Worm (Caenorhabditis elegans) whole organism, L1 larva: ENCODE results near the gene ZK354.6.
A peak's percentile ranks its signal among the peaks of the same experiment; 100 is the strongest.

ENCODE experiments used
- C16A3.4 ChIP-seq: fragments of 150-350 bp; optimal IDR thresholded peaks from 2 replicates; lab custom pipeline; 2014; ENCODE audit warnings: missing biosample characterization, missing genetic modification characterization
- C34B4.2 ChIP-seq: sonication (generic microtip); optimal IDR thresholded peaks from 2 replicates; lab custom pipeline; 2017; ENCODE audit warnings: mild to moderate bottlenecking, missing genetic modification characterization, missing compliant biosample characterization
- Y116A8C.19 ChIP-seq: sonication (generic microtip); optimal IDR thresholded peaks from 2 replicates; lab custom pipeline; 2016; ENCODE audit warnings: missing compliant biosample characterization, missing genetic modification characterization, borderline replicate concordance
- aha-1 ChIP-seq: fragments of 150-350 bp; optimal IDR thresholded peaks from 2 replicates; lab custom pipeline; 2014; ENCODE audit warnings: missing biosample characterization, missing genetic modification characterization
- aly-2 ChIP-seq: fragments of 150-350 bp; optimal IDR thresholded peaks from 2 replicates; lab custom pipeline; 2014; ENCODE audit warnings: missing biosample characterization, missing genetic modification characterization
- ama-1 ChIP-seq: fragments of 150-350 bp; optimal IDR thresholded peaks from 2 replicates; lab custom pipeline; 2014
- ceh-63 ChIP-seq: fragments of 200-800 bp; sonication (Bioruptor generic); optimal IDR thresholded peaks from 2 replicates; lab custom pipeline; 2018; ENCODE audit warnings: mild to moderate bottlenecking, missing genetic modification characterization, missing compliant biosample characterization
- ceh-8 ChIP-seq: fragments of 200-800 bp; sonication (Bioruptor generic); optimal IDR thresholded peaks from 2 replicates; lab custom pipeline; 2018; ENCODE audit warnings: mild to moderate bottlenecking, missing genetic modification characterization, moderate library complexity, missing compliant biosample characterization
- ceh-82 ChIP-seq, 3 experiments: fragments of 150-350 bp in 1 of 3; sonication (generic microtip) in 2 of 3; optimal IDR thresholded peaks; 2 replicates each; lab custom pipeline; 2014 to 2017; ENCODE audit warnings: missing biosample characterization in 3 of 3, missing genetic modification characterization in 3 of 3
- ceh-88 ChIP-seq: fragments of 200-800 bp; sonication (Bioruptor generic); IDR thresholded peaks from 2 replicates; pipeline ENCODE4 v1.3.6; 2022; ENCODE audit warnings: missing genetic modification characterization, missing compliant biosample characterization
- ces-1 ChIP-seq: fragments of 150-350 bp; optimal IDR thresholded peaks from 2 replicates; lab custom pipeline; 2014; ENCODE audit warnings: missing biosample characterization, missing genetic modification reagents, missing genetic modification characterization
- dpl-1 ChIP-seq, 3 experiments: fragments of 150-350 bp in 2 of 3; sonication (generic microtip) in 1 of 3; optimal IDR thresholded peaks; 2 replicates each; lab custom pipeline; 2014 to 2017; ENCODE audit warnings: missing biosample characterization in 3 of 3, missing genetic modification characterization in 3 of 3, missing genetic modification reagents in 3 of 3
- efl-1 ChIP-seq, 4 experiments: fragments of 150-350 bp; optimal IDR thresholded peaks in 3 of 4; peaks in 1 of 4; 1 replicate in 1 of 4; 2 replicates in 3 of 4; lab custom pipeline; 2014; ENCODE audit warnings: missing biosample characterization in 2 of 4, missing genetic modification characterization in 2 of 4, missing genetic modification reagents in 2 of 4
- efl-3 ChIP-seq: fragments of 200-800 bp; sonication (Bioruptor generic); optimal IDR thresholded peaks from 2 replicates; lab custom pipeline; 2018; ENCODE audit warnings: mild to moderate bottlenecking, missing genetic modification characterization, missing compliant biosample characterization
- egl-13 ChIP-seq: sonication (generic microtip); optimal IDR thresholded peaks from 2 replicates; lab custom pipeline; 2016; ENCODE audit warnings: missing genotype, missing genetic modification reagents, missing genetic modification characterization, missing compliant biosample characterization
- elt-2 ChIP-seq: sonication (generic microtip); optimal IDR thresholded peaks from 2 replicates; lab custom pipeline; 2016; ENCODE audit warnings: missing genetic modification characterization, mild to moderate bottlenecking, inconsistent platforms, missing compliant biosample characterization, missing genetic modification reagents
- elt-3 ChIP-seq, 6 experiments: fragments of 150-350 bp in 1 of 6; sonication (generic microtip); optimal IDR thresholded peaks; 2 replicates each; lab custom pipeline; 2017 to 2018; ENCODE audit warnings: missing biosample characterization in 6 of 6, missing genetic modification characterization in 6 of 6, inconsistent platforms in 1 of 6
- fkh-10 ChIP-seq: sonication (generic microtip); optimal IDR thresholded peaks from 2 replicates; lab custom pipeline; 2017; ENCODE audit warnings: missing biosample characterization, missing genetic modification reagents, missing genetic modification characterization
- fkh-4 ChIP-seq: sonication (generic microtip); optimal IDR thresholded peaks from 2 replicates; lab custom pipeline; 2016; ENCODE audit warnings: missing compliant biosample characterization, missing genetic modification characterization, borderline replicate concordance
- fkh-8 ChIP-seq: sonication (generic microtip); optimal IDR thresholded peaks from 2 replicates; lab custom pipeline; 2016; ENCODE audit warnings: mild to moderate bottlenecking, missing genetic modification characterization, missing compliant biosample characterization
- fos-1 ChIP-seq: fragments of 150-350 bp; optimal IDR thresholded peaks from 2 replicates; lab custom pipeline; 2014; ENCODE audit warnings: missing biosample characterization, missing genetic modification characterization
- hlh-4 ChIP-seq: sonication (generic microtip); optimal IDR thresholded peaks from 2 replicates; lab custom pipeline; 2016; ENCODE audit warnings: mild to moderate bottlenecking, missing genetic modification characterization, missing compliant biosample characterization
- hpl-2 ChIP-seq: fragments of 150-350 bp; optimal IDR thresholded peaks from 2 replicates; lab custom pipeline; 2014; ENCODE audit warnings: missing biosample characterization, missing genetic modification reagents, missing genetic modification characterization
- irx-1 ChIP-seq: sonication (generic microtip); optimal IDR thresholded peaks from 2 replicates; lab custom pipeline; 2016; ENCODE audit warnings: missing genetic modification characterization, missing compliant biosample characterization
- isw-1 ChIP-seq: fragments of 200-800 bp; sonication (Bioruptor generic); IDR thresholded peaks from 2 replicates; pipeline ENCODE4 v1.3.6; 2022; ENCODE audit warnings: missing genetic modification characterization, missing compliant biosample characterization
- lin-13 ChIP-seq: fragments of 150-350 bp; optimal IDR thresholded peaks from 2 replicates; lab custom pipeline; 2014; ENCODE audit warnings: missing biosample characterization, missing genetic modification reagents, missing genetic modification characterization
- lin-35 ChIP-seq, 2 experiments: fragments of 150-350 bp; optimal IDR thresholded peaks; 2 replicates each; lab custom pipeline; 2014; ENCODE audit warnings: missing biosample characterization in 2 of 2, missing genetic modification characterization in 2 of 2, missing genetic modification reagents in 2 of 2
- lsy-2 ChIP-seq, 2 experiments: fragments of 150-350 bp; optimal IDR thresholded peaks; 2 replicates each; lab custom pipeline; 2014; ENCODE audit warnings: missing biosample characterization in 2 of 2, missing genetic modification characterization in 2 of 2
- mep-1 ChIP-seq: fragments of 150-350 bp; optimal IDR thresholded peaks from 2 replicates; lab custom pipeline; 2014; ENCODE audit warnings: missing biosample characterization, missing genetic modification characterization
- nhr-11 ChIP-seq: fragments of 150-350 bp; optimal IDR thresholded peaks from 2 replicates; lab custom pipeline; 2014; ENCODE audit warnings: missing biosample characterization, missing genetic modification characterization
- nhr-12 ChIP-seq: sonication (generic microtip); optimal IDR thresholded peaks from 2 replicates; lab custom pipeline; 2017; ENCODE audit warnings: missing biosample characterization, missing genetic modification characterization
- nhr-20 ChIP-seq: sonication (generic microtip); optimal IDR thresholded peaks from 2 replicates; lab custom pipeline; 2016; ENCODE audit warnings: mild to moderate bottlenecking, missing genetic modification characterization, missing compliant biosample characterization
- nhr-28 ChIP-seq: fragments of 150-350 bp; optimal IDR thresholded peaks from 2 replicates; lab custom pipeline; 2014; ENCODE audit warnings: missing biosample characterization, missing genetic modification characterization
- nhr-47 ChIP-seq: sonication (generic microtip); optimal IDR thresholded peaks from 2 replicates; lab custom pipeline; 2016; ENCODE audit warnings: mild to moderate bottlenecking, missing genetic modification characterization, moderate library complexity, missing compliant biosample characterization
- nhr-71 ChIP-seq: sonication (generic microtip); optimal IDR thresholded peaks from 2 replicates; lab custom pipeline; 2016; ENCODE audit warnings: mild to moderate bottlenecking, missing genetic modification characterization, moderate library complexity, missing compliant biosample characterization
- nhr-76 ChIP-seq: sonication (generic microtip); optimal IDR thresholded peaks from 2 replicates; lab custom pipeline; 2017; ENCODE audit warnings: missing biosample characterization, missing genetic modification characterization
- nhr-77 ChIP-seq: fragments of 150-350 bp; optimal IDR thresholded peaks from 2 replicates; lab custom pipeline; 2014; ENCODE audit warnings: missing biosample characterization, missing genetic modification characterization
- nhr-85 ChIP-seq: sonication (generic microtip); peaks from one replicate; lab custom pipeline; 2016; ENCODE audit warnings: missing genetic modification characterization, inconsistent platforms, missing compliant biosample characterization
- pag-3 ChIP-seq: sonication (generic microtip); optimal IDR thresholded peaks from 2 replicates; lab custom pipeline; 2017; ENCODE audit warnings: missing genetic modification characterization, mild to moderate bottlenecking, missing compliant biosample characterization, antibody characterized with exemption, borderline replicate concordance; ENCODE audit not compliant: insufficient read depth
- pax-3 ChIP-seq: fragments of 200-800 bp; sonication (Bioruptor generic); optimal IDR thresholded peaks from 2 replicates; lab custom pipeline; 2018; ENCODE audit warnings: mild to moderate bottlenecking, missing genetic modification characterization, moderate library complexity, missing compliant biosample characterization
- pqm-1 ChIP-seq: sonication (generic microtip); optimal IDR thresholded peaks from 3 replicates; lab custom pipeline; 2017; ENCODE audit warnings: missing biosample characterization, missing genetic modification characterization
- snpc-4 ChIP-seq: fragments of 150-350 bp; optimal IDR thresholded peaks from 2 replicates; lab custom pipeline; 2014; ENCODE audit warnings: missing biosample characterization, missing genetic modification characterization
- swsn-7 ChIP-seq: sonication (generic microtip); optimal IDR thresholded peaks from 2 replicates; lab custom pipeline; 2016; ENCODE audit warnings: missing genetic modification characterization, missing compliant biosample characterization
- tlp-1 ChIP-seq: fragments of 150-350 bp; optimal IDR thresholded peaks from 2 replicates; lab custom pipeline; 2014; ENCODE audit warnings: missing biosample characterization, missing genetic modification characterization
- unc-130 ChIP-seq: fragments of 150-350 bp; optimal IDR thresholded peaks from 2 replicates; lab custom pipeline; 2017; ENCODE audit warnings: missing biosample characterization, missing genetic modification characterization, inconsistent platforms
- unc-30 ChIP-seq: sonication (generic microtip); optimal IDR thresholded peaks from 2 replicates; lab custom pipeline; 2017; ENCODE audit warnings: missing biosample characterization, missing genetic modification characterization
- unc-62 ChIP-seq: fragments of 150-350 bp; optimal IDR thresholded peaks from 2 replicates; lab custom pipeline; 2014; ENCODE audit warnings: missing biosample characterization, missing genetic modification reagents, missing genetic modification characterization
- unc-98 ChIP-seq: fragments of 200-800 bp; sonication (Bioruptor generic); IDR thresholded peaks from 2 replicates; pipeline ENCODE4 v1.3.6; 2022; ENCODE audit warnings: missing genetic modification characterization, missing compliant biosample characterization
- zip-4 ChIP-seq: fragments of 200-800 bp; sonication (Bioruptor generic); optimal IDR thresholded peaks from 2 replicates; lab custom pipeline; 2018; ENCODE audit warnings: mild to moderate bottlenecking, missing genetic modification characterization, moderate library complexity, missing compliant biosample characterization
- ztf-4 ChIP-seq: fragments of 150-350 bp; optimal IDR thresholded peaks from 2 replicates; lab custom pipeline; 2014; ENCODE audit warnings: missing biosample characterization, missing genetic modification characterization

The ZK354.6 gene

DNA sequence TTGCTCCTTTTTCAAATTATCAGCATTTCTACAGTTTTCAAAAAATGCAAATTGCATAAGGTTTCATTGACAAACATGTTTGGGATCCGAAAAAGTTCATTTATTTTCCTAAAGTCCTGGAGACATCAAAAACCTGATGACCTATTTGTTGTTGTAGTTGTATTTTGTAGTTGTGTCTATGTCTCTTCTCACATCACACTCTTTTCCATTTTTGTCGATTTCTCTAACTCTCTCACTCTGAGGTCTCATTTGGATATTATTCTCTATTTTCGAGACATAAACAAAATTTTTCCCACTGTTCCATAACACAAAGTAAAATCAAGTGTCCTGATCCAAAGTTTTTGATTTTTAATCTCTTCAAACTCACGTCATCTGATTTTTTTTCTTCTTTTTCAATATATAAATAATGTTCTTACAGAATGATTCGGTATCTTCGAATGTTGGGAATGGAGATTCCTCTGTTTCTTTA is 21.5 kb upstream of the ZK354.6 start, which contains the start of gene slc-46A:
TSS of gene slc-46A (plus strand) at position 419 of the 469 bp plus-strand sequence.
- peak; percentile 77 for TF ChIP-seq nhr-85 (tag; lab: Kevin White, UChicago)
- TF ChIP-seq swsn-7 (tag; lab: Kevin White, UChicago), result peak; percentile 24
- peak; percentile 51 for TF ChIP-seq snpc-4 (tag; lab: Kevin White, UChicago)
- TF ChIP-seq nhr-71 (tag; lab: Kevin White, UChicago), result peak; percentile 26
- peak; percentile 49 to 50 for TF ChIP-seq efl-1 (optimal IDR thresholded peaks at IDR 0.05; lab: Kevin White, UChicago)
- TF ChIP-seq efl-1 (GFP tag; optimal IDR thresholded peaks at IDR 0.05 in 1 of 2; lab: Kevin White, UChicago), result peak in 1 of 2 experiments; percentile 18
- TF ChIP-seq lsy-2 (tag; optimal IDR thresholded peaks at IDR 0.05; lab: Kevin White, UChicago), result peak; percentile 20 to 24
- peak; percentile 43 for TF ChIP-seq nhr-20
- no peak for TF ChIP-seq nhr-11
- TF ChIP-seq mep-1 (tag; lab: Kevin White, UChicago), result peak; percentile 20
- TF ChIP-seq nhr-28, result no peak
- peak in 1 of 2 experiments; percentile 37 for TF ChIP-seq lin-35 (GFP tag; optimal IDR thresholded peaks at IDR 0.05; lab: Kevin White, UChicago)
- no peak for TF ChIP-seq irx-1 (tag; lab: Kevin White, UChicago)
- no peak for TF ChIP-seq zip-4 (GFP tag; lab: Kevin White, UChicago)
- peak; percentile 2 for TF ChIP-seq elt-2 (tag; lab: Kevin White, UChicago)
- TF ChIP-seq dpl-1 (GFP tag; optimal IDR thresholded peaks at IDR 0.05; lab: Kevin White, UChicago), result peak in 2 of 3 experiments; percentile 0 to 8
- peak in 1 of 6 experiments; percentile 8 for TF ChIP-seq elt-3 (tag; optimal IDR thresholded peaks at IDR 0.05; lab: Kevin White, UChicago)
- TF ChIP-seq pax-3, result no peak

ce11 chrIV:5317106-5317505 is 19.8 kb upstream of the ZK354.6 start:
- TF ChIP-seq Y116A8C.19 (tag; lab: Kevin White, UChicago) (no peak), efl-3 (GFP tag; lab: Kevin White, UChicago) (no peak), fkh-10 (GFP tag; lab: Kevin White, UChicago) (no peak), mep-1 (tag; lab: Kevin White, UChicago) (peak; percentile 22), unc-130 (no peak), fos-1 (tag; lab: Kevin White, UChicago) (peak; percentile 56), lin-35 (GFP tag; optimal IDR thresholded peaks at IDR 0.05; lab: Kevin White, UChicago) (peak in 1 of 2 experiments; percentile 44), fkh-8 (no peak), hlh-4 (tag; lab: Kevin White, UChicago) (no peak), ceh-63 (GFP tag; lab: Kevin White, UChicago) (no peak), isw-1 (GFP tag; lab: Robert Waterston, UW) (no peak), ama-1 (lab: Kevin White, UChicago) (peak; percentile 52), nhr-85 (tag; lab: Kevin White, UChicago) (peak; percentile 92), ztf-4 (tag; lab: Kevin White, UChicago) (no peak), nhr-12 (tag; lab: Kevin White, UChicago) (no peak), nhr-76 (tag; lab: Kevin White, UChicago) (no peak), unc-30 (tag; lab: Kevin White, UChicago) (no peak), unc-62 (GFP tag; lab: Kevin White, UChicago) (no peak), lin-13 (no peak), tlp-1 (tag; lab: Kevin White, UChicago) (no peak), C16A3.4 (peak; percentile 1), ces-1 (GFP tag; lab: Kevin White, UChicago) (no peak), hpl-2 (no peak), aha-1 (tag; lab: Kevin White, UChicago) (no peak), ceh-88 (peak; percentile 52), pag-3 (no peak), unc-98 (GFP tag; lab: Robert Waterston, UW) (no peak), zip-4 (GFP tag; lab: Kevin White, UChicago) (no peak), ceh-82 (tag; optimal IDR thresholded peaks at IDR 0.05; lab: Kevin White, UChicago) (no peak), ceh-8 (GFP tag; lab: Kevin White, UChicago) (no peak), nhr-11 (no peak), egl-13 (tag; lab: Kevin White, UChicago) (no peak), aly-2 (peak; percentile 56), nhr-77 (tag; lab: Kevin White, UChicago) (no peak), pqm-1 (tag; lab: Kevin White, UChicago) (no peak), fkh-4 (tag; lab: Kevin White, UChicago) (no peak), nhr-20 (peak; percentile 66), nhr-47 (tag; lab: Kevin White, UChicago) (peak; percentile 59), lsy-2 (tag; optimal IDR thresholded peaks at IDR 0.05; lab: Kevin White, UChicago) (peak in 1 of 2 experiments; percentile 24), C34B4.2 (tag; lab: Kevin White, UChicago) (no peak)
